Fruit fly (Drosophila melanogaster): ENCODE measurements around the gene CG10602.

DNA sequence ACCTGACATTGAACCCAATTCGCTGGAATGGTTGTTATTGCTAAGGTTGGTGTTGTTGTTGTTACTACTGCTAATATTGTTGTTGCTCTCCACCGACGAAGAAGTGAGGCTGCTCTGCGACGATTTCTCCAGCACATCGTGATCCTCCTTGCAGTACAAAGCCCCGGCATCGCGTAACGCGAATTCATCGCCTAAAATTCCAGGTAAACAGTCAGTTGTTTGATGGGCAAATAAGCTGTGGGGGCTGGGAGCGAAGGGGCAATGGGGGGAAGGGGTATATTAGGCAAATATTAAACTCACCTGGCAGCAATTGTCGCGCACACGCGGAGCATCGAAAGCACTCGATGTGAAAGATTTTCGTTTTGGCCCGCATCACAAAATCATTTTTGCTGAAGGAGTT, 5.0 kb upstream of the CG10602 start:
- TF ChIP-seq pan (optimal IDR thresholded peaks at IDR 0.05) (no peak), Dll (optimal IDR thresholded peaks at IDR 0.05) (no peak), CG8478 (optimal IDR thresholded peaks at IDR 0.05) (no peak), psq (optimal IDR thresholded peaks at IDR 0.05) (no peak), usp (GFP tag; optimal IDR thresholded peaks at IDR 0.05) (no peak), EcR (GFP tag; optimal IDR thresholded peaks at IDR 0.05) (no peak)

All from whole organism.